Fruit fly (Drosophila melanogaster) whole organism, embryonic: ENCODE measurements around the gene CG13365.

ENCODE experiments used
- Ada2b ChIP-seq: fragments of 200-800 bp; sonication (Bioruptor generic); IDR thresholded peaks from 2 replicates; pipeline ENCODE4 v1.3.6; 2022; ENCODE audit warnings: missing biosample characterization, missing genetic modification characterization
- BEAF-32 ChIP-seq: fragments of 200-800 bp; sonication (Bioruptor generic); optimal IDR thresholded peaks from 3 replicates; lab custom pipeline; 2017; ENCODE audit warnings: missing biosample characterization, missing genetic modification characterization, mild to moderate bottlenecking, moderate library complexity, missing genetic modification reagents
- CG13287 ChIP-seq: fragments of 200-800 bp; sonication (Bioruptor generic); IDR thresholded peaks from 2 replicates; pipeline ENCODE4 v1.3.6; 2022; ENCODE audit warnings: missing biosample characterization, missing genetic modification characterization; ENCODE audit not compliant: partially characterized antibody
- CG14710 ChIP-seq: fragments of 200-800 bp; sonication (Bioruptor generic); optimal IDR thresholded peaks from 3 replicates; lab custom pipeline; 2019; ENCODE audit warnings: missing biosample characterization, mild to moderate bottlenecking, missing genetic modification characterization, moderate library complexity
- CG14860 ChIP-seq: fragments of 200-800 bp; sonication (Bioruptor generic); IDR thresholded peaks from 3 replicates; pipeline ENCODE4 v1.3.6; 2022; ENCODE audit warnings: missing biosample characterization, missing genetic modification characterization; ENCODE audit not compliant: partially characterized antibody
- CG16815 ChIP-seq: fragments of 200-800 bp; sonication (Bioruptor generic); optimal IDR thresholded peaks from 3 replicates; lab custom pipeline; 2017; ENCODE audit warnings: missing biosample characterization, mild to moderate bottlenecking, missing genetic modification characterization
- CG17186 ChIP-seq: fragments of 200-800 bp; sonication (Bioruptor generic); optimal IDR thresholded peaks from 3 replicates; lab custom pipeline; 2017; ENCODE audit warnings: missing biosample characterization, missing genetic modification reagents, missing genetic modification characterization
- CG17829 ChIP-seq: fragments of 200-800 bp; optimal IDR thresholded peaks from 2 replicates; lab custom pipeline; 2019; ENCODE audit warnings: missing biosample characterization, mild to moderate bottlenecking, missing genetic modification characterization, moderate library complexity
- CG2129 ChIP-seq: fragments of 200-800 bp; sonication (Bioruptor generic); IDR thresholded peaks from 2 replicates; pipeline ENCODE4 v1.3.6; 2022; ENCODE audit warnings: missing biosample characterization, missing genetic modification characterization; ENCODE audit not compliant: partially characterized antibody
- CG31441 ChIP-seq: fragments of 200-800 bp; sonication (Bioruptor generic); IDR thresholded peaks from 2 replicates; pipeline ENCODE4 v1.3.6; 2022; ENCODE audit warnings: missing biosample characterization, missing genetic modification characterization
- CG33557 ChIP-seq: fragments of 200-800 bp; sonication (Bioruptor generic); optimal IDR thresholded peaks from 2 replicates; lab custom pipeline; 2019; ENCODE audit warnings: missing biosample characterization, mild to moderate bottlenecking, missing genetic modification characterization, moderate library complexity
- CG34224 ChIP-seq: fragments of 200-800 bp; sonication (Bioruptor generic); IDR thresholded peaks from 3 replicates; pipeline ENCODE4 v1.3.6; 2022; ENCODE audit warnings: missing biosample characterization, missing genetic modification characterization; ENCODE audit not compliant: partially characterized antibody
- CG4360 ChIP-seq: fragments of 200-800 bp; sonication (Bioruptor generic); IDR thresholded peaks from 2 replicates; pipeline ENCODE4 v1.3.6; 2022; ENCODE audit warnings: missing biosample characterization, missing genetic modification characterization
- CG4404 ChIP-seq: fragments of 200-800 bp; sonication (Bioruptor generic); IDR thresholded peaks from 2 replicates; pipeline ENCODE4 v1.3.6; 2022; ENCODE audit warnings: missing biosample characterization, missing genetic modification characterization
- CG7963 ChIP-seq: fragments of 200-800 bp; sonication (Bioruptor generic); IDR thresholded peaks from 3 replicates; pipeline ENCODE4 v1.3.6; 2022; ENCODE audit warnings: missing biosample characterization, missing genetic modification characterization; ENCODE audit not compliant: partially characterized antibody
- CG9817 ChIP-seq: fragments of 200-800 bp; sonication (Bioruptor generic); optimal IDR thresholded peaks from 2 replicates; lab custom pipeline; 2018; ENCODE audit warnings: missing biosample characterization, mild to moderate bottlenecking, missing genetic modification characterization, moderate library complexity
- Dll ChIP-seq: fragments of 200-800 bp; sonication (Bioruptor generic); IDR thresholded peaks from 4 replicates; pipeline ENCODE4 v1.3.6; 2022; ENCODE audit warnings: missing biosample characterization, missing genetic modification characterization; ENCODE audit not compliant: partially characterized antibody
- Doc3 ChIP-seq: fragments of 200-800 bp; sonication (Bioruptor generic); IDR thresholded peaks from 3 replicates; pipeline ENCODE4 v1.3.6; 2022; ENCODE audit warnings: missing biosample characterization, missing genetic modification characterization; ENCODE audit not compliant: partially characterized antibody
- Dp ChIP-seq: fragments of 200-800 bp; sonication (Bioruptor generic); optimal IDR thresholded peaks from 2 replicates; lab custom pipeline; 2018; ENCODE audit warnings: missing biosample characterization, mild to moderate bottlenecking, missing genetic modification characterization, moderate library complexity
- Dref ChIP-seq: fragments of 200-800 bp; sonication (Bioruptor generic); IDR thresholded peaks from 2 replicates; pipeline ENCODE4 v1.3.6; 2022; ENCODE audit warnings: missing biosample characterization, missing genetic modification characterization
- E2f1 ChIP-seq: fragments of 200-800 bp; sonication (Bioruptor generic); IDR thresholded peaks from 2 replicates; pipeline ENCODE4 v1.3.6; 2022; ENCODE audit warnings: missing biosample characterization, missing genetic modification characterization
- Fer2 ChIP-seq: fragments of 200-800 bp; sonication (Bioruptor generic); optimal IDR thresholded peaks from 2 replicates; lab custom pipeline; 2018; ENCODE audit warnings: missing biosample characterization, mild to moderate bottlenecking, missing genetic modification characterization, moderate library complexity
- GATAe ChIP-seq: fragments of 200-800 bp; sonication (Bioruptor generic); conservative IDR thresholded peaks from 2 replicates; pipeline ENCODE4 v1.3.6; 2022; ENCODE audit warnings: missing biosample characterization, missing genetic modification characterization
- HLH4C ChIP-seq: fragments of 200-800 bp; sonication (Bioruptor generic); IDR thresholded peaks from 3 replicates; pipeline ENCODE4 v1.3.6; 2022; ENCODE audit warnings: missing biosample characterization, missing genetic modification characterization; ENCODE audit not compliant: partially characterized antibody
- MBD-R2 ChIP-seq: fragments of 200-800 bp; sonication (Bioruptor generic); IDR thresholded peaks from 2 replicates; pipeline ENCODE4 v1.3.6; 2022; ENCODE audit warnings: missing biosample characterization, missing genetic modification characterization
- Myb ChIP-seq: fragments of 200-800 bp; sonication (Bioruptor generic); optimal IDR thresholded peaks from 2 replicates; lab custom pipeline; 2016; ENCODE audit warnings: missing biosample characterization, missing genetic modification characterization
- Oli ChIP-seq: fragments of 200-800 bp; sonication (Bioruptor generic); optimal IDR thresholded peaks from 2 replicates; lab custom pipeline; 2018; ENCODE audit warnings: missing biosample characterization, mild to moderate bottlenecking, missing genetic modification characterization, moderate library complexity
- Opbp ChIP-seq: fragments of 200-800 bp; sonication (Bioruptor generic); IDR thresholded peaks from 3 replicates; pipeline ENCODE4 v1.3.6; 2022; ENCODE audit warnings: missing biosample characterization, missing genetic modification characterization; ENCODE audit not compliant: partially characterized antibody
- Ptx1 ChIP-seq: fragments of 200-800 bp; sonication (Bioruptor generic); IDR thresholded peaks from 2 replicates; pipeline ENCODE4 v1.3.6; 2022; ENCODE audit warnings: missing biosample characterization, missing genetic modification characterization
- Ravus ChIP-seq: fragments of 200-800 bp; sonication (Bioruptor generic); IDR thresholded peaks from 2 replicates; pipeline ENCODE4 v1.3.6; 2022; ENCODE audit warnings: missing biosample characterization, missing genetic modification characterization
- Sox100B ChIP-seq: fragments of 200-800 bp; sonication (Bioruptor generic); optimal IDR thresholded peaks from 3 replicates; lab custom pipeline; 2018; ENCODE audit warnings: missing biosample characterization, mild to moderate bottlenecking, missing genetic modification characterization
- Vsx1 ChIP-seq: fragments of 200-800 bp; sonication (Bioruptor generic); optimal IDR thresholded peaks from 2 replicates; lab custom pipeline; 2017; ENCODE audit warnings: missing biosample characterization, mild to moderate bottlenecking, missing genetic modification characterization, missing genetic modification reagents
- al ChIP-seq: fragments of 200-800 bp; sonication (Bioruptor generic); IDR thresholded peaks from 2 replicates; pipeline ENCODE4 v1.3.6; 2022; ENCODE audit warnings: missing biosample characterization, missing genetic modification characterization
- chinmo ChIP-seq: fragments of 200-800 bp; sonication (Bioruptor generic); IDR thresholded peaks from 4 replicates; pipeline ENCODE4 v1.3.6; 2022; ENCODE audit warnings: missing biosample characterization, missing genetic modification characterization; ENCODE audit not compliant: partially characterized antibody
- dysf ChIP-seq: fragments of 200-800 bp; sonication (Bioruptor generic); IDR thresholded peaks from 3 replicates; pipeline ENCODE4 v1.3.6; 2022; ENCODE audit warnings: missing biosample characterization, missing genetic modification characterization
- klu ChIP-seq: fragments of 200-800 bp; sonication (Bioruptor generic); IDR thresholded peaks from 2 replicates; pipeline ENCODE4 v1.3.6; 2022; ENCODE audit warnings: missing biosample characterization, missing genetic modification characterization
- knrl ChIP-seq: fragments of 200-800 bp; sonication (Bioruptor generic); IDR thresholded peaks from 3 replicates; pipeline ENCODE4 v1.3.6; 2022; ENCODE audit warnings: missing biosample characterization, missing genetic modification characterization; ENCODE audit not compliant: partially characterized antibody
- mld ChIP-seq: fragments of 200-800 bp; sonication (Bioruptor generic); IDR thresholded peaks from 3 replicates; pipeline ENCODE4 v1.3.6; 2022; ENCODE audit warnings: missing biosample characterization, missing genetic modification characterization; ENCODE audit not compliant: partially characterized antibody
- nau ChIP-seq: fragments of 200-800 bp; sonication (Bioruptor generic); optimal IDR thresholded peaks from 3 replicates; lab custom pipeline; 2017; ENCODE audit warnings: missing biosample characterization, mild to moderate bottlenecking, missing genetic modification characterization, missing genetic modification reagents
- nerfin-2 ChIP-seq: fragments of 200-800 bp; sonication (Bioruptor generic); IDR thresholded peaks from 2 replicates; pipeline ENCODE4 v1.3.6; 2022; ENCODE audit warnings: missing biosample characterization, missing genetic modification characterization; ENCODE audit not compliant: partially characterized antibody
- nom ChIP-seq: fragments of 200-800 bp; sonication (Bioruptor generic); optimal IDR thresholded peaks from 2 replicates; lab custom pipeline; 2017; ENCODE audit warnings: missing biosample characterization, missing genetic modification characterization, mild to moderate bottlenecking, moderate library complexity, missing genetic modification reagents
- org-1 ChIP-seq: fragments of 200-800 bp; sonication (Bioruptor generic); optimal IDR thresholded peaks from 2 replicates; lab custom pipeline; 2017; ENCODE audit warnings: missing biosample characterization, missing genetic modification characterization
- p53 ChIP-seq: fragments of 200-800 bp; sonication (Bioruptor generic); optimal IDR thresholded peaks from 2 replicates; lab custom pipeline; 2016; ENCODE audit warnings: missing biosample characterization, missing genetic modification characterization
- sd ChIP-seq: fragments of 200-800 bp; sonication (Bioruptor generic); optimal IDR thresholded peaks from 3 replicates; lab custom pipeline; 2018; ENCODE audit warnings: missing biosample characterization, mild to moderate bottlenecking, missing genetic modification characterization, moderate library complexity
- stwl ChIP-seq: fragments of 200-800 bp; sonication (Bioruptor generic); optimal IDR thresholded peaks from 3 replicates; lab custom pipeline; 2018; ENCODE audit warnings: missing biosample characterization, mild to moderate bottlenecking, missing genetic modification characterization, moderate library complexity
- trem ChIP-seq: fragments of 200-800 bp; optimal IDR thresholded peaks from 3 replicates; lab custom pipeline; 2019; ENCODE audit warnings: missing biosample characterization, mild to moderate bottlenecking, missing genetic modification characterization, moderate library complexity
- unc-4 ChIP-seq: fragments of 200-800 bp; sonication (Bioruptor generic); IDR thresholded peaks from 2 replicates; pipeline ENCODE4 v1.3.6; 2022; ENCODE audit warnings: missing biosample characterization, missing genetic modification characterization; ENCODE audit not compliant: partially characterized antibody
- usp ChIP-seq: fragments of >200 bp; optimal IDR thresholded peaks from 2 replicates; lab custom pipeline; 2017; ENCODE audit warnings: missing biosample characterization, missing genetic modification characterization
- vnd ChIP-seq: fragments of 200-800 bp; sonication (Bioruptor generic); IDR thresholded peaks from 3 replicates; pipeline ENCODE4 v1.3.6; 2022; ENCODE audit warnings: missing biosample characterization, missing genetic modification characterization; ENCODE audit not compliant: partially characterized antibody

Gene CG13365

DNA sequence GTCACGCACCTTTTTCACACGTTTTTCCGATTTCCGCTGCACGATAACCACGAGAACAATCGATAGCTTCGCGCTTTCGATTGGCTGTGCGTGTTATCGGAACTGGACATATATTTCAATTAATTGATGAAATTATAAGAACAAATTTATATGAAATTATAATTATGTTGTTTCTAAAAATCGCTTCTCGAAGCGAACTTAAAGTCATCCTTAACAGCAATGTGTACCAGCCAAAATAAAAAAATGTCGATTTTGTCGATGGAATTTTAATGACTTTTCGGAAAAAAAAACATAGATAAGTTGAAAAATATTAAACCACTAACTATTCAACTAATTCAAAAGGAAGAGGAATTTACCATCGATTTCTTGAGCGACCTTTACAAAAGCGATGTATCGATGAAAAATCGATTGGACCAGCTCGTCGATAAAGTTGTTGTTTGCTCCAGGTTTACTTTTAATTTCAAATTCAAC lies 4.2 kb upstream of the CG13365 start, which contains the start of the genes CG13364 and Hinfp (continued):
- no peak for TF ChIP-seq p53 (GFP tag; lab: Kevin White, UChicago)
- TF ChIP-seq chinmo = peak; percentile 80; the same call in 1 of the 4 replicates
- peak; percentile 13; the same call in 1 of the 2 replicates for TF ChIP-seq CG4360 (GFP tag; lab: Robert Waterston, UW)
- TF ChIP-seq trem = peak; percentile 72
- TF ChIP-seq vnd (GFP tag; lab: Robert Waterston, UW) = peak; percentile 97
- peak; percentile 67; the same call in 2 of the 3 replicates for TF ChIP-seq Doc3 (GFP tag; lab: Robert Waterston, UW)
- peak; percentile 23 for TF ChIP-seq sd
- TF ChIP-seq nau (GFP tag; lab: Kevin White, UChicago) = no peak
- no peak for TF ChIP-seq Fer2
- TF ChIP-seq Sox100B (GFP tag; lab: Kevin White, UChicago) = peak; percentile 5
- no peak for TF ChIP-seq dysf (GFP tag; lab: Robert Waterston, UW)
- TF ChIP-seq Dp (GFP tag; lab: Kevin White, UChicago) = peak; percentile 37
- peak; percentile 78 for TF ChIP-seq unc-4 (GFP tag; lab: Robert Waterston, UW)
- peak; percentile 79 for TF ChIP-seq CG34224
- TF ChIP-seq CG2129 = peak; percentile 23
- peak; percentile 26; the same call in 1 of the 2 replicates for TF ChIP-seq MBD-R2 (GFP tag; lab: Robert Waterston, UW)
- peak; percentile 89 for TF ChIP-seq nerfin-2 (GFP tag; lab: Robert Waterston, UW)
- peak; percentile 66 for TF ChIP-seq CG7963 (GFP tag; lab: Robert Waterston, UW)
- no peak for TF ChIP-seq CG9817
- TF ChIP-seq CG14860 = peak; percentile 82
- TF ChIP-seq knrl (GFP tag; lab: Robert Waterston, UW) = peak; percentile 49; the same call in 2 of the 3 replicates
- TF ChIP-seq klu (GFP tag; lab: Robert Waterston, UW) = no peak
- no peak for TF ChIP-seq org-1 (GFP tag; lab: Kevin White, UChicago)
- peak; percentile 31 for TF ChIP-seq nom (GFP tag; lab: Kevin White, UChicago)
- no peak for TF ChIP-seq GATAe (GFP tag; lab: Robert Waterston, UW)
- no peak for TF ChIP-seq Myb (GFP tag; lab: Kevin White, UChicago)
- TF ChIP-seq E2f1 (GFP tag; lab: Robert Waterston, UW) = no peak
- TF ChIP-seq Vsx1 = no peak
- peak; percentile 66; the same call in 2 of the 3 replicates for TF ChIP-seq Opbp
- TF ChIP-seq CG31441 (GFP tag; lab: Robert Waterston, UW) = peak; percentile 39; the same call in 1 of the 2 replicates
- TF ChIP-seq Ravus (GFP tag; lab: Robert Waterston, UW) = no peak
- peak; percentile 54 for TF ChIP-seq stwl (tag; lab: Kevin White, UChicago)
- TF ChIP-seq CG17829 (tag; lab: Kevin White, UChicago) = peak; percentile 54
- TF ChIP-seq Dll (GFP tag; lab: Robert Waterston, UW) = peak; percentile 84
- TF ChIP-seq mld (GFP tag; lab: Robert Waterston, UW) = peak; percentile 69; the same call in 2 of the 3 replicates
- TF ChIP-seq Dref (GFP tag; lab: Robert Waterston, UW) = peak; percentile 69
- TF ChIP-seq CG4404 (GFP tag; lab: Robert Waterston, UW) = no peak

dm6 chrX:623357-623756 lies 2.3 kb upstream of the CG13365 start, which contains the start of gene CG13369:
TSS of gene CG13369 (plus strand) at chrX:623468.
- peak; percentile 22; the same call in 1 of the 2 replicates for TF ChIP-seq CG13287 (GFP tag; lab: Robert Waterston, UW)
- TF ChIP-seq nau (GFP tag; lab: Kevin White, UChicago) = no peak
- no peak for TF ChIP-seq Ptx1 (GFP tag; lab: Robert Waterston, UW)
- no peak for TF ChIP-seq CG16815 (GFP tag; lab: Kevin White, UChicago)
- TF ChIP-seq Oli (tag; lab: Kevin White, UChicago) = no peak
- TF ChIP-seq usp (GFP tag; lab: Kevin White, UChicago) = no peak
- TF ChIP-seq Ada2b (GFP tag; lab: Robert Waterston, UW) = no peak
- TF ChIP-seq CG14710 (tag; lab: Kevin White, UChicago) = no peak
- TF ChIP-seq al (GFP tag; lab: Robert Waterston, UW) = no peak
- peak; percentile 36 for TF ChIP-seq MBD-R2 (GFP tag; lab: Robert Waterston, UW)
- peak; percentile 19 for TF ChIP-seq BEAF-32 (GFP tag; lab: Kevin White, UChicago)
- TF ChIP-seq CG17186 (GFP tag; lab: Kevin White, UChicago) = no peak
- TF ChIP-seq CG33557 (GFP tag; lab: Kevin White, UChicago) = no peak
- 0 out of 3 replicates have a peak, but pooled peaks have one; percentile 26 for TF ChIP-seq HLH4C (GFP tag; lab: Robert Waterston, UW)
- 0 out of 4 replicates have a peak, but pooled peaks have one; percentile 25 for TF ChIP-seq Dll (GFP tag; lab: Robert Waterston, UW)
